In the genomic region with DNA sequence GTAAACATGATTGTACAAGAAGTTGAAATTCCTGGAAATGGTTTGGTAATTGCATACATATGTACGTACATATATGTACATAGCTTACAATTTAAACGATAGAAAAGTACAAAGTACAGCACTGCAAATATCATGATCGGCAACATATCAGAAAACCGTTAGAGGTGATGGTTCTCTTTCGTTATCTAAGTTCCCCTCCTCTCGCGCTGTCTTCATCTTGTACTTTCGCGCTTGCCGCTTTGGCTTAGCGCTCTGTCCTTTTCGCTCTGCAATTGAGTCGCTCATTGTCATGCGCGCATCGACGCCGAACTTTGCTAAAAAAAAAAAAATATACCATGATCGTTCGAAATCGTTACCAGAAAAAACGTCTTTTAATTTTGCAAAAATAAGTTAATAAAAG, we compare ENCODE assay signal across 2 fruit fly cellular contexts.
TF ChIP-seq lines count a peak whose summit lies in the region.

No protein-coding gene starts in this region.

TF ChIP-seq in whole organism, adult, 20 proteins besides CTCF, POLR2A, EP300 and RAD21:
- TF ChIP-seq bab1 (GFP tag; optimal IDR thresholded peaks at IDR 0.05; lab: Kevin White, UChicago) (peak; percentile 0), CG7101 (tag; optimal IDR thresholded peaks at IDR 0.05; lab: Kevin White, UChicago) (no peak), Hr96 (GFP tag; optimal IDR thresholded peaks at IDR 0.05; lab: Kevin White, UChicago) (no peak), cnc (optimal IDR thresholded peaks at IDR 0.05; lab: Kevin White, UChicago) (no peak), CG1620 (GFP tag; optimal IDR thresholded peaks at IDR 0.05; lab: Kevin White, UChicago) (no peak), CG11617 (GFP tag; optimal IDR thresholded peaks at IDR 0.05; lab: Kevin White, UChicago) (no peak), Crg-1 (GFP tag; optimal IDR thresholded peaks at IDR 0.05; lab: Kevin White, UChicago) (no peak), CG5204 (GFP tag; optimal IDR thresholded peaks at IDR 0.05; lab: Kevin White, UChicago) (no peak), pad (GFP tag; optimal IDR thresholded peaks at IDR 0.05; lab: Kevin White, UChicago) (peak; percentile 97), toe (GFP tag; optimal IDR thresholded peaks at IDR 0.05; lab: Kevin White, UChicago) (no peak), Clk (GFP tag; optimal IDR thresholded peaks at IDR 0.05; lab: Kevin White, UChicago) (no peak), CG12768 (GFP tag; optimal IDR thresholded peaks at IDR 0.05; lab: Kevin White, UChicago) (no peak), ovo (GFP tag; optimal IDR thresholded peaks at IDR 0.05; lab: Kevin White, UChicago) (peak; percentile 61), CG7045 (GFP tag; optimal IDR thresholded peaks at IDR 0.05; lab: Kevin White, UChicago) (no peak), kay (GFP tag; lab: Kevin White, UChicago; ENCODE audit: borderline replicate concordance) (no peak), tj (GFP tag; optimal IDR thresholded peaks at IDR 0.05; lab: Kevin White, UChicago) (no peak), CG33017 (tag; optimal IDR thresholded peaks at IDR 0.05; lab: Kevin White, UChicago) (no peak), Mnt (GFP tag; optimal IDR thresholded peaks at IDR 0.05; lab: Kevin White, UChicago) (no peak), cic (GFP tag; optimal IDR thresholded peaks at IDR 0.05; lab: Kevin White, UChicago) (no peak), CG14711 (tag; optimal IDR thresholded peaks at IDR 0.05; lab: Kevin White, UChicago) (no peak)

TF ChIP-seq in whole organism, prepupa, 60 proteins besides CTCF, POLR2A, EP300 and RAD21:
- TF ChIP-seq CG7368 (GFP tag; optimal IDR thresholded peaks at IDR 0.05; lab: Kevin White, UChicago) = no peak
- no peak for TF ChIP-seq cyc (GFP tag; optimal IDR thresholded peaks at IDR 0.05; lab: Kevin White, UChicago)
- TF ChIP-seq CG6808 (GFP tag; optimal IDR thresholded peaks at IDR 0.05; lab: Kevin White, UChicago) = no peak
- peak; percentile 62 for TF ChIP-seq svp (GFP tag; lab: Kevin White, UChicago)
TF ChIP-seq in whole organism, prepupa: peak in this region for 1.
